Worm (Caenorhabditis elegans) whole organism, young adult: ENCODE results near the gene che-6.

Experiments
- hlh-26 ChIP-seq: fragments of 200-800 bp; sonication (Bioruptor generic); conservative IDR thresholded peaks from 2 replicates; pipeline ENCODE4 v1.3.6; 2022; ENCODE audit warnings: missing genetic modification reagents, missing genetic modification characterization, missing compliant biosample characterization
- ztf-22 ChIP-seq: fragments of 200-800 bp; sonication (Bioruptor generic); optimal IDR thresholded peaks from 2 replicates; lab custom pipeline; 2018; ENCODE audit warnings: mild to moderate bottlenecking, missing genetic modification characterization, moderate library complexity, missing compliant biosample characterization

DNA sequence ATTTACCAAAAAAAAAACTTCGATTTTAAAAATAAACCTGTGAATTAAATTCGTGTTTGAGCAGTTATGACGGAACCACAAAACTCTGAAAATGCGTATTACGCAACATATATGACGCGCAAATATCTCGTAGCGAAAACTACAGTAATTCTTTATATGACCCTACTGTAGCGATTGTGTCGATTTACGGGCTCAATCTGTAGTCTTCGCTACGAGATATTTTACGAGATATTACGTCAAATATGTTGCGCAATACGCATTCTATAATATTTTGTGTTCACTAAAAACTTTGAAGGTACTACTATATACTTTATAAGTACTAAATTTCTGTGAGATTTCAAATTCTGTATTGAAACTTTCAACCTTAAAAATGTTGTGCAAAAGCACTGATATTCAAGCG, 26.3 kb upstream of the che-6 start:
- TF ChIP-seq hlh-26 (GFP tag; lab: Robert Waterston, UW) (no peak), ztf-22 (GFP tag; lab: Kevin White, UChicago) (no peak)
